Fruit fly (Drosophila melanogaster): Measurements from ENCODE around the gene CG13693.

The CG13693 gene

dm6 chr2L:221939-222489, 10.3 kb upstream of the CG13693 start (continued):
- TF ChIP-seq CG6683 (GFP tag; optimal IDR thresholded peaks at IDR 0.05), result no peak
- TF ChIP-seq fd3F (GFP tag; optimal IDR thresholded peaks at IDR 0.05), result no peak
- no peak for TF ChIP-seq CG6272 (GFP tag; IDR thresholded peaks at IDR 0.05)
- no peak for TF ChIP-seq CG8290 (GFP tag; optimal IDR thresholded peaks at IDR 0.05)
- peak in 1 of 2 experiments; percentile 10 for TF ChIP-seq CG8290 (tag; optimal IDR thresholded peaks at IDR 0.05)
- no peak for TF ChIP-seq CG31388 (GFP tag; optimal IDR thresholded peaks at IDR 0.05)
- TF ChIP-seq nau (GFP tag; optimal IDR thresholded peaks at IDR 0.05), result no peak
- TF ChIP-seq Ets65A (GFP tag), result no peak
- no peak for TF ChIP-seq Aef1 (GFP tag; IDR thresholded peaks at IDR 0.05)
- peak; percentile 11 for TF ChIP-seq nerfin-1 (tag; optimal IDR thresholded peaks at IDR 0.05)
- TF ChIP-seq pan (optimal IDR thresholded peaks at IDR 0.05), result no peak
- TF ChIP-seq pan (GFP tag; optimal IDR thresholded peaks at IDR 0.05 in 1 of 2, IDR thresholded peaks at IDR 0.05 in 1 of 2), result peak in 1 of 2 experiments; percentile 23
- no peak for TF ChIP-seq CG12769 (tag; optimal IDR thresholded peaks at IDR 0.05)
- TF ChIP-seq scrt (GFP tag; optimal IDR thresholded peaks at IDR 0.05), result no peak
- no peak for TF ChIP-seq Abd-B (GFP tag; optimal IDR thresholded peaks at IDR 0.05)
- TF ChIP-seq nmo (GFP tag; optimal IDR thresholded peaks at IDR 0.05), result no peak
- no peak for TF ChIP-seq dpn (GFP tag; optimal IDR thresholded peaks at IDR 0.05)
- no peak for TF ChIP-seq CG8359 (GFP tag; optimal IDR thresholded peaks at IDR 0.05; ENCODE audit: borderline replicate concordance)
- no peak for TF ChIP-seq Ravus (GFP tag; IDR thresholded peaks at IDR 0.05)
- peak; percentile 18 for TF ChIP-seq cwo (GFP tag; optimal IDR thresholded peaks at IDR 0.05)
- TF ChIP-seq fd96Cb (tag; optimal IDR thresholded peaks at IDR 0.05), result no peak
- no peak; the same call in 2 of the 3 replicates for TF ChIP-seq otp (GFP tag; IDR thresholded peaks at IDR 0.05)
- no peak for TF ChIP-seq sqz (GFP tag; optimal IDR thresholded peaks at IDR 0.05)
- peak; percentile 67 for TF ChIP-seq gro (GFP tag; optimal IDR thresholded peaks at IDR 0.05)
- TF ChIP-seq CG34376 (GFP tag; optimal IDR thresholded peaks at IDR 0.05), result peak; percentile 5
- TF ChIP-seq pros (GFP tag; optimal IDR thresholded peaks at IDR 0.05), result peak; percentile 100
- TF ChIP-seq aop (GFP tag; IDR thresholded peaks at IDR 0.05), result no peak
- TF ChIP-seq dan (GFP tag; IDR thresholded peaks at IDR 0.05), result no peak
- TF ChIP-seq CrebB (tag; optimal IDR thresholded peaks at IDR 0.05), result no peak
- TF ChIP-seq chinmo (GFP tag; IDR thresholded peaks at IDR 0.05; ENCODE audit: partially characterized antibody), result peak; percentile 97
- TF ChIP-seq CG12942 (GFP tag; optimal IDR thresholded peaks at IDR 0.05), result no peak
- no peak for TF ChIP-seq bcd (GFP tag; optimal IDR thresholded peaks at IDR 0.05)
- TF ChIP-seq btn (GFP tag; optimal IDR thresholded peaks at IDR 0.05), result no peak
- TF ChIP-seq Dp (GFP tag; optimal IDR thresholded peaks at IDR 0.05), result no peak
- no peak; the same call in 1 of the 2 replicates for TF ChIP-seq CG31441 (GFP tag; IDR thresholded peaks at IDR 0.05)
- TF ChIP-seq tap (tag; optimal IDR thresholded peaks at IDR 0.05), result no peak
- no peak for TF ChIP-seq sima (GFP tag; optimal IDR thresholded peaks at IDR 0.05)
- no peak for TF ChIP-seq CG18599 (GFP tag; optimal IDR thresholded peaks at IDR 0.05)
- TF ChIP-seq tio (GFP tag; optimal IDR thresholded peaks at IDR 0.05), result no peak
- no peak for TF ChIP-seq Dek (tag; optimal IDR thresholded peaks at IDR 0.05)
- TF ChIP-seq CG9797 (GFP tag; optimal IDR thresholded peaks at IDR 0.05), result no peak
- no peak for TF ChIP-seq CG4854 (GFP tag; optimal IDR thresholded peaks at IDR 0.05)
- no peak for TF ChIP-seq CG17186 (GFP tag; optimal IDR thresholded peaks at IDR 0.05)
- peak; percentile 38 for TF ChIP-seq Nf-YC (tag; optimal IDR thresholded peaks at IDR 0.05)
- no peak for TF ChIP-seq CG6791 (GFP tag; IDR thresholded peaks at IDR 0.05; ENCODE audit: partially characterized antibody)
- TF ChIP-seq CG7839 (tag; optimal IDR thresholded peaks at IDR 0.05), result no peak
- no peak for TF ChIP-seq mld (GFP tag; IDR thresholded peaks at IDR 0.05; ENCODE audit: partially characterized antibody)
- no peak for TF ChIP-seq CG14050 (GFP tag; IDR thresholded peaks at IDR 0.05)
- TF ChIP-seq Doc3 (GFP tag; IDR thresholded peaks at IDR 0.05; ENCODE audit: partially characterized antibody), result peak; percentile 43; the same call in 1 of the 3 replicates
- TF ChIP-seq Hr51 (GFP tag; optimal IDR thresholded peaks at IDR 0.05), result peak in 1 of 2 experiments; percentile 2

All from whole organism, embryonic.